Worm (Caenorhabditis elegans) whole organism, L4 larva: ENCODE results near the gene cest-2.3.

Experiments used
- D1046.2 ChIP-seq: fragments of 200-800 bp; sonication (Bioruptor generic); IDR thresholded peaks from 2 replicates; pipeline ENCODE4 v1.3.6; 2022; ENCODE audit warnings: missing genetic modification characterization, missing compliant biosample characterization
- ZK337.2 ChIP-seq: fragments of 200-800 bp; sonication (Bioruptor generic); IDR thresholded peaks from 2 replicates; pipeline ENCODE4 v1.3.6; 2022; ENCODE audit warnings: missing genetic modification reagents, missing genetic modification characterization, missing compliant biosample characterization
- aha-1 ChIP-seq: fragments of 150-350 bp; peaks from one replicate; lab custom pipeline; 2014; ENCODE audit warnings: missing biosample characterization, missing genetic modification characterization
- ceh-20 ChIP-seq: fragments of 200-800 bp; sonication (Bioruptor generic); IDR thresholded peaks from 2 replicates; pipeline ENCODE4 v1.3.6; 2022; ENCODE audit warnings: missing genetic modification reagents, missing genetic modification characterization, missing compliant biosample characterization
- ces-1 ChIP-seq: fragments of 150-350 bp; sonication (generic microtip); optimal IDR thresholded peaks from 4 replicates; lab custom pipeline; 2014; ENCODE audit warnings: missing biosample characterization, missing genetic modification reagents, missing genetic modification characterization
- ctbp-1 ChIP-seq: fragments of 200-800 bp; sonication (Bioruptor generic); IDR thresholded peaks from 2 replicates; pipeline ENCODE4 v1.3.6; 2022; ENCODE audit warnings: missing genetic modification reagents, missing genetic modification characterization, missing compliant biosample characterization
- daf-16 ChIP-seq, 3 experiments: sonication (generic microtip); optimal IDR thresholded peaks; 2 replicates each; lab custom pipeline; 2016 to 2017; ENCODE audit warnings: missing genetic modification characterization in 3 of 3, missing genetic modification reagents in 3 of 3, mild to moderate bottlenecking in 2 of 3, missing compliant biosample characterization in 2 of 3, missing biosample characterization in 1 of 3, moderate library complexity in 1 of 3
- hlh-11 ChIP-seq: fragments of 200-800 bp; sonication (Bioruptor generic); optimal IDR thresholded peaks from 2 replicates; lab custom pipeline; 2018; ENCODE audit warnings: mild to moderate bottlenecking, missing genetic modification characterization, missing compliant biosample characterization
- lin-1 ChIP-seq: fragments of 200-800 bp; sonication (Bioruptor generic); IDR thresholded peaks from 2 replicates; pipeline ENCODE4 v1.3.6; 2022; ENCODE audit warnings: missing genetic modification reagents, missing genetic modification characterization, missing compliant biosample characterization
- lin-15B ChIP-seq: fragments of 150-350 bp; sonication (generic microtip); optimal IDR thresholded peaks from 3 replicates; lab custom pipeline; 2014; ENCODE audit warnings: missing biosample characterization, missing genetic modification characterization
- lin-29 ChIP-seq: fragments of 200-800 bp; sonication (Bioruptor generic); IDR thresholded peaks from 2 replicates; pipeline ENCODE4 v1.3.6; 2022; ENCODE audit warnings: missing genetic modification reagents, missing genetic modification characterization, missing compliant biosample characterization
- lir-3 ChIP-seq: sonication (generic microtip); optimal IDR thresholded peaks from 2 replicates; lab custom pipeline; 2016; ENCODE audit warnings: mild to moderate bottlenecking, missing genetic modification characterization, missing compliant biosample characterization
- mes-2 ChIP-seq: sonication (generic microtip); optimal IDR thresholded peaks from 2 replicates; lab custom pipeline; 2016; ENCODE audit warnings: missing genotype, mild to moderate bottlenecking, missing genetic modification characterization, missing compliant biosample characterization; ENCODE audit not compliant: poor library complexity, severe bottlenecking
- nhr-102 ChIP-seq: sonication (generic microtip); optimal IDR thresholded peaks from 2 replicates; lab custom pipeline; 2016; ENCODE audit warnings: mild to moderate bottlenecking, missing genetic modification characterization, moderate library complexity, missing compliant biosample characterization
- nhr-11 ChIP-seq: fragments of 150-350 bp; optimal IDR thresholded peaks from 2 replicates; lab custom pipeline; 2014; ENCODE audit warnings: missing biosample characterization, missing genetic modification characterization
- nhr-237 ChIP-seq: sonication (generic microtip); optimal IDR thresholded peaks from 2 replicates; lab custom pipeline; 2017; ENCODE audit warnings: missing biosample characterization, missing genetic modification characterization
- nhr-28 ChIP-seq: fragments of 150-350 bp; optimal IDR thresholded peaks from 2 replicates; lab custom pipeline; 2014; ENCODE audit warnings: missing biosample characterization, missing genetic modification characterization
- nhr-41 ChIP-seq: fragments of 200-800 bp; sonication (Bioruptor generic); IDR thresholded peaks from 2 replicates; pipeline ENCODE4 v1.3.6; 2022; ENCODE audit warnings: missing genetic modification reagents, missing genetic modification characterization, missing compliant biosample characterization
- nhr-42 ChIP-seq: fragments of 200-800 bp; sonication (Bioruptor generic); IDR thresholded peaks from 2 replicates; pipeline ENCODE4 v1.3.6; 2022; ENCODE audit warnings: missing genetic modification characterization, missing compliant biosample characterization
- nhr-48 ChIP-seq: sonication (generic microtip); optimal IDR thresholded peaks from 2 replicates; lab custom pipeline; 2016; ENCODE audit warnings: mild to moderate bottlenecking, missing genetic modification characterization, missing compliant biosample characterization
- nhr-6 ChIP-seq: fragments of 150-350 bp; optimal IDR thresholded peaks from 2 replicates; lab custom pipeline; 2014; ENCODE audit warnings: missing biosample characterization, missing genetic modification characterization
- saeg-2 ChIP-seq: fragments of 200-800 bp; sonication (Bioruptor generic); IDR thresholded peaks from 2 replicates; pipeline ENCODE4 v1.3.6; 2022; ENCODE audit warnings: missing genetic modification reagents, missing genetic modification characterization, missing compliant biosample characterization
- set-16 ChIP-seq: fragments of 200-800 bp; sonication (Bioruptor generic); IDR thresholded peaks from 2 replicates; pipeline ENCODE4 v1.3.6; 2022; ENCODE audit warnings: missing genetic modification reagents, missing genetic modification characterization, missing compliant biosample characterization
- snpc-4 ChIP-seq: fragments of 150-350 bp; optimal IDR thresholded peaks from 2 replicates; lab custom pipeline; 2014; ENCODE audit warnings: missing biosample characterization, missing genetic modification characterization
- unc-130 ChIP-seq: sonication (generic microtip); optimal IDR thresholded peaks from 2 replicates; lab custom pipeline; 2016; ENCODE audit warnings: missing genetic modification reagents, missing genetic modification characterization, missing compliant biosample characterization
- unc-62 ChIP-seq, 3 experiments: fragments of 150-350 bp in 1 of 3; sonication (generic microtip); optimal IDR thresholded peaks in 2 of 3; peaks in 1 of 3; 1 replicate in 1 of 3; 2 replicates in 2 of 3; lab custom pipeline; 2014 to 2017; ENCODE audit warnings: missing biosample characterization in 3 of 3, missing genetic modification characterization in 3 of 3, missing genetic modification reagents in 3 of 3, missing genotype in 1 of 3
- vab-7 ChIP-seq: fragments of 200-800 bp; sonication (Bioruptor generic); IDR thresholded peaks from 2 replicates; pipeline ENCODE4 v1.3.6; 2022; ENCODE audit warnings: missing genetic modification reagents, missing genetic modification characterization, missing compliant biosample characterization
- zag-1 ChIP-seq: fragments of 150-350 bp; optimal IDR thresholded peaks from 2 replicates; lab custom pipeline; 2014; ENCODE audit warnings: missing biosample characterization, missing genetic modification characterization
- zfp-2 ChIP-seq: sonication (generic microtip); optimal IDR thresholded peaks from 2 replicates; lab custom pipeline; 2016; ENCODE audit warnings: mild to moderate bottlenecking, missing genetic modification characterization, missing compliant biosample characterization
- zip-11 ChIP-seq: fragments of 200-800 bp; sonication (Bioruptor generic); IDR thresholded peaks from 2 replicates; pipeline ENCODE4 v1.3.6; 2022; ENCODE audit warnings: missing genetic modification characterization, missing compliant biosample characterization
- zip-2 ChIP-seq: fragments of 150-350 bp; optimal IDR thresholded peaks from 2 replicates; lab custom pipeline; 2014; ENCODE audit warnings: missing biosample characterization, missing genetic modification characterization
- ztf-11 ChIP-seq: fragments of 150-350 bp; optimal IDR thresholded peaks from 2 replicates; lab custom pipeline; 2014; ENCODE audit warnings: missing biosample characterization, missing genetic modification characterization
- ztf-7 ChIP-seq: fragments of 150-350 bp; optimal IDR thresholded peaks from 2 replicates; lab custom pipeline; 2014; ENCODE audit warnings: missing biosample characterization, missing genetic modification characterization

Gene cest-2.3

ce11 chrV:14153615-14154014 is 29.1 kb downstream of the cest-2.3 start:
- TF ChIP-seq D1046.2 (GFP tag; lab: Robert Waterston, UW) (no peak), ztf-11 (no peak), hlh-11 (tag; lab: Kevin White, UChicago) (peak; percentile 14), nhr-11 (peak; percentile 19), lin-1 (GFP tag; lab: Robert Waterston, UW) (no peak), ctbp-1 (GFP tag; lab: Robert Waterston, UW) (no peak), ceh-20 (GFP tag; lab: Robert Waterston, UW) (no peak), nhr-237 (no peak), zag-1 (tag; lab: Kevin White, UChicago) (no peak), mes-2 (no peak), nhr-42 (no peak)

ce11 chrV:14150966-14151365 is 31.8 kb downstream of the cest-2.3 start:
- TF ChIP-seq ztf-7 (tag; lab: Kevin White, UChicago) (no peak), hlh-11 (tag; lab: Kevin White, UChicago) (no peak), nhr-28 (tag; lab: Kevin White, UChicago) (peak; percentile 2), ces-1 (GFP tag; lab: Kevin White, UChicago) (no peak), unc-62 (GFP tag; optimal IDR thresholded peaks at IDR 0.05 in 1 of 2; lab: Kevin White, UChicago) (peak in 1 of 2 experiments; percentile 57), unc-62 (tag; optimal IDR thresholded peaks at IDR 0.05; lab: Kevin White, UChicago) (no peak), zip-2 (no peak)

DNA sequence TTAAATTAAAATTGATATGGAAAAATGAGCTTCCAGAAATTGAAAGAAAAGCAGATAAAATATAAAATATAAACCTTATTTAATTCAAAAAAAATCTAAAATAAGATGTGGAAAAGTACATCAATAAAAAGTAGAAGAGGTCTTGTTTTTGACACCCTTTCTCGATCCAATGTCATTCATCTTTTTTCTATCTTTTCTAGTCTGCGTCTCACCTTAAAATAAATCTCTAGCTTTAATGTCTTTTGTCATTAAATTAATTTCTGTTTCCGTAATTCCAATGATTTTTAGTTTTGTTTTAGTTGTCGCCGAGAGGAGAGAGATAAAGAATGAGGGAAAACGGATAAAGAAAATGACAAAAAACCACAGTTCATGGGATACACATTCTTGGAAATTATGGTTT is 33.6 kb downstream of the cest-2.3 start:
- TF ChIP-seq zfp-2 (tag; lab: Kevin White, UChicago) (no peak), unc-62 (GFP tag; optimal IDR thresholded peaks at IDR 0.05 in 1 of 2; lab: Kevin White, UChicago) (peak in 1 of 2 experiments; percentile 65), unc-62 (tag; optimal IDR thresholded peaks at IDR 0.05; lab: Kevin White, UChicago) (no peak), daf-16 (GFP tag; optimal IDR thresholded peaks at IDR 0.05; lab: Kevin White, UChicago) (no peak), daf-16 (tag; optimal IDR thresholded peaks at IDR 0.05; lab: Kevin White, UChicago) (no peak)

ce11 chrV:14147114-14147513 is 35.6 kb downstream of the cest-2.3 start:
- TF ChIP-seq set-16 (GFP tag; lab: Robert Waterston, UW) (peak; percentile 67), lir-3 (tag; lab: Kevin White, UChicago) (no peak)

- no peak for TF ChIP-seq vab-7 (GFP tag; lab: Robert Waterston, UW)
- TF ChIP-seq nhr-41 (GFP tag; lab: Robert Waterston, UW) = no peak
- TF ChIP-seq unc-62 (GFP tag; optimal IDR thresholded peaks at IDR 0.05 in 1 of 2; lab: Kevin White, UChicago) = no peak
- no peak for TF ChIP-seq unc-62 (tag; optimal IDR thresholded peaks at IDR 0.05; lab: Kevin White, UChicago)
- no peak for TF ChIP-seq ZK337.2 (GFP tag; lab: Robert Waterston, UW)
- TF ChIP-seq lin-15B (tag; lab: Kevin White, UChicago) = no peak
- no peak for TF ChIP-seq unc-130 (GFP tag; lab: Kevin White, UChicago)
- TF ChIP-seq nhr-102 (tag; lab: Kevin White, UChicago) = no peak
- no peak for TF ChIP-seq nhr-48 (tag; lab: Kevin White, UChicago)
- TF ChIP-seq lin-29 (GFP tag; lab: Robert Waterston, UW) = no peak
- no peak for TF ChIP-seq saeg-2 (GFP tag; lab: Robert Waterston, UW)
- TF ChIP-seq ztf-7 (tag; lab: Kevin White, UChicago) = no peak
- TF ChIP-seq nhr-6 (tag; lab: Kevin White, UChicago) = no peak
- no peak for TF ChIP-seq aha-1 (tag; lab: Kevin White, UChicago)
- no peak for TF ChIP-seq snpc-4 (tag; lab: Kevin White, UChicago)
- TF ChIP-seq zip-11 (GFP tag; lab: Robert Waterston, UW) = no peak
Measured at ce11 chrV:14146199-14146598, 36.6 kb downstream of the cest-2.3 start, which contains the start of gene acs-10. TSS of gene acs-10 (plus strand) at chrV:14146499.
